Fruit fly (Drosophila melanogaster) whole organism, embryonic: ENCODE measurements around the gene CG6659.

Experiments
- CG10366 ChIP-seq: fragments of 200-800 bp; sonication (Bioruptor generic); IDR thresholded peaks from 2 replicates; pipeline ENCODE4 v1.3.6; 2022; ENCODE audit warnings: missing biosample characterization, missing genetic modification characterization
- CG10543 ChIP-seq: fragments of 200-800 bp; sonication (Bioruptor generic); optimal IDR thresholded peaks from 3 replicates; lab custom pipeline; 2017; ENCODE audit warnings: missing biosample characterization, mild to moderate bottlenecking, missing genetic modification characterization, moderate library complexity
- CG10565 ChIP-seq: fragments of 200-800 bp; sonication (Bioruptor generic); optimal IDR thresholded peaks from 3 replicates; lab custom pipeline; 2016; ENCODE audit warnings: missing biosample characterization, mild to moderate bottlenecking, missing genetic modification characterization
- CG10959 ChIP-seq: fragments of 200-800 bp; sonication (Bioruptor generic); IDR thresholded peaks from 2 replicates; pipeline ENCODE4 v1.3.6; 2022; ENCODE audit warnings: missing biosample characterization, missing genetic modification characterization
- CG10979 ChIP-seq: fragments of 200-800 bp; sonication (Bioruptor generic); optimal IDR thresholded peaks from 2 replicates; lab custom pipeline; 2018; ENCODE audit warnings: missing biosample characterization, mild to moderate bottlenecking, missing genetic modification characterization, moderate library complexity
- CG11696 ChIP-seq: fragments of 200-800 bp; sonication (Bioruptor generic); IDR thresholded peaks from 2 replicates; pipeline ENCODE4 v1.3.6; 2022; ENCODE audit warnings: missing biosample characterization, missing genetic modification characterization
- CG12391 ChIP-seq: fragments of 200-800 bp; sonication (Bioruptor generic); optimal IDR thresholded peaks from 3 replicates; lab custom pipeline; 2018; ENCODE audit warnings: missing biosample characterization, mild to moderate bottlenecking, missing genetic modification characterization, moderate library complexity
- CG13296 ChIP-seq: fragments of 200-800 bp; sonication (Bioruptor generic); optimal IDR thresholded peaks from 3 replicates; lab custom pipeline; 2018; ENCODE audit warnings: missing biosample characterization, mild to moderate bottlenecking, missing genetic modification characterization
- CG14014 ChIP-seq: fragments of 200-800 bp; sonication (Bioruptor generic); IDR thresholded peaks from 2 replicates; pipeline ENCODE4 v1.3.6; 2022; ENCODE audit warnings: missing biosample characterization, missing genetic modification characterization
- CG14441 ChIP-seq: fragments of 200-800 bp; sonication (Bioruptor generic); IDR thresholded peaks from 2 replicates; pipeline ENCODE4 v1.3.6; 2022; ENCODE audit warnings: missing biosample characterization, missing genetic modification characterization
- CG15601 ChIP-seq: fragments of 200-800 bp; sonication (Bioruptor generic); optimal IDR thresholded peaks from 3 replicates; lab custom pipeline; 2019; ENCODE audit warnings: missing biosample characterization, mild to moderate bottlenecking, missing genetic modification characterization, moderate library complexity
- CG1603 ChIP-seq: fragments of 200-800 bp; sonication (Bioruptor generic); optimal IDR thresholded peaks from 2 replicates; lab custom pipeline; 2019; ENCODE audit warnings: missing biosample characterization, mild to moderate bottlenecking, missing genetic modification characterization, moderate library complexity
- CG16863 ChIP-seq: fragments of 200-800 bp; sonication (Bioruptor generic); optimal IDR thresholded peaks from 3 replicates; lab custom pipeline; 2016; ENCODE audit warnings: missing biosample characterization, missing genetic modification characterization
- CG17359 ChIP-seq: fragments of 200-800 bp; sonication (Bioruptor generic); optimal IDR thresholded peaks from 3 replicates; lab custom pipeline; 2018; ENCODE audit warnings: missing biosample characterization, mild to moderate bottlenecking, missing genetic modification characterization, moderate library complexity
- CG17568 ChIP-seq: fragments of 200-800 bp; sonication (Bioruptor generic); optimal IDR thresholded peaks from 2 replicates; lab custom pipeline; 2018; ENCODE audit warnings: missing biosample characterization, mild to moderate bottlenecking, missing genetic modification characterization, moderate library complexity
- CG30431 ChIP-seq: fragments of 200-800 bp; sonication (Bioruptor generic); optimal IDR thresholded peaks from 2 replicates; lab custom pipeline; 2017; ENCODE audit warnings: missing biosample characterization, missing genetic modification characterization
- CG32532 ChIP-seq: fragments of 200-800 bp; sonication (Bioruptor generic); IDR thresholded peaks from 2 replicates; pipeline ENCODE4 v1.3.6; 2022; ENCODE audit warnings: missing biosample characterization, missing genetic modification characterization
- CG4854 ChIP-seq: fragments of 200-800 bp; sonication (Bioruptor generic); optimal IDR thresholded peaks from 2 replicates; lab custom pipeline; 2016; ENCODE audit warnings: missing biosample characterization, missing genetic modification characterization, inconsistent platforms
- CG6175 ChIP-seq: fragments of 200-800 bp; sonication (Bioruptor generic); IDR thresholded peaks from 3 replicates; pipeline ENCODE4 v1.3.6; 2022; ENCODE audit warnings: missing biosample characterization, missing genetic modification characterization
- CG6791 ChIP-seq: fragments of 200-800 bp; sonication (Bioruptor generic); IDR thresholded peaks from 3 replicates; pipeline ENCODE4 v1.3.6; 2022; ENCODE audit warnings: missing biosample characterization, missing genetic modification characterization; ENCODE audit not compliant: partially characterized antibody
- CG7786 ChIP-seq: fragments of 200-800 bp; sonication (Bioruptor generic); optimal IDR thresholded peaks from 2 replicates; lab custom pipeline; 2016; ENCODE audit warnings: missing biosample characterization, missing genetic modification characterization
- CG8359 ChIP-seq: fragments of 200-800 bp; sonication (Bioruptor generic); optimal IDR thresholded peaks from 2 replicates; lab custom pipeline; 2017; ENCODE audit warnings: missing biosample characterization, mild to moderate bottlenecking, missing genetic modification characterization, borderline replicate concordance
- CG8478 ChIP-seq: fragments of >200 bp; optimal IDR thresholded peaks from 2 replicates; lab custom pipeline; 2018
- CG8765 ChIP-seq: fragments of 200-800 bp; sonication (Bioruptor generic); IDR thresholded peaks from 2 replicates; pipeline ENCODE4 v1.3.6; 2022; ENCODE audit warnings: missing biosample characterization, missing genetic modification characterization
- D19A ChIP-seq: fragments of 200-800 bp; optimal IDR thresholded peaks from 3 replicates; lab custom pipeline; 2019; ENCODE audit warnings: missing biosample characterization, mild to moderate bottlenecking, missing genetic modification characterization, moderate library complexity
- Dfd ChIP-seq, 2 experiments: fragments of >200 bp; optimal IDR thresholded peaks; 2 replicates each; lab custom pipeline; 2017; ENCODE audit warnings: missing biosample characterization in 2 of 2, missing genetic modification characterization in 2 of 2
- Hand ChIP-seq: fragments of 200-800 bp; sonication (Bioruptor generic); optimal IDR thresholded peaks from 2 replicates; lab custom pipeline; 2017; ENCODE audit warnings: mild to moderate bottlenecking, missing biosample characterization, missing genetic modification reagents, missing genetic modification characterization
- Jarid2 ChIP-seq: fragments of 200-800 bp; sonication (Bioruptor generic); optimal IDR thresholded peaks from 3 replicates; lab custom pipeline; 2017; ENCODE audit warnings: mild to moderate bottlenecking, missing biosample characterization, missing genetic modification reagents, missing genetic modification characterization
- Nf-YA ChIP-seq: fragments of 200-800 bp; sonication (Bioruptor generic); IDR thresholded peaks from 2 replicates; pipeline ENCODE4 v1.3.6; 2022; ENCODE audit warnings: missing biosample characterization, missing genetic modification characterization
- PHDP ChIP-seq: fragments of 200-800 bp; sonication (Bioruptor generic); optimal IDR thresholded peaks from 3 replicates; lab custom pipeline; 2018; ENCODE audit warnings: missing biosample characterization, mild to moderate bottlenecking, missing genetic modification characterization, moderate library complexity
- Ptx1 ChIP-seq: fragments of 200-800 bp; sonication (Bioruptor generic); IDR thresholded peaks from 2 replicates; pipeline ENCODE4 v1.3.6; 2022; ENCODE audit warnings: missing biosample characterization, missing genetic modification characterization
- Sin3A ChIP-seq: fragments of >200 bp; optimal IDR thresholded peaks from 2 replicates; lab custom pipeline; 2018
- Vsx1 ChIP-seq: fragments of 200-800 bp; sonication (Bioruptor generic); optimal IDR thresholded peaks from 2 replicates; lab custom pipeline; 2017; ENCODE audit warnings: missing biosample characterization, mild to moderate bottlenecking, missing genetic modification characterization, missing genetic modification reagents
- amos ChIP-seq: fragments of 200-800 bp; sonication (Bioruptor generic); IDR thresholded peaks from 2 replicates; pipeline ENCODE4 v1.3.6; 2022; ENCODE audit warnings: missing biosample characterization, missing genetic modification characterization; ENCODE audit not compliant: partially characterized antibody
- danr ChIP-seq: fragments of 200-800 bp; sonication (Bioruptor generic); IDR thresholded peaks from 2 replicates; pipeline ENCODE4 v1.3.6; 2022; ENCODE audit warnings: missing biosample characterization, missing genetic modification characterization
- dysf ChIP-seq: fragments of 200-800 bp; sonication (Bioruptor generic); IDR thresholded peaks from 3 replicates; pipeline ENCODE4 v1.3.6; 2022; ENCODE audit warnings: missing biosample characterization, missing genetic modification characterization
- grau ChIP-seq: fragments of 200-800 bp; optimal IDR thresholded peaks from 3 replicates; lab custom pipeline; 2019; ENCODE audit warnings: missing biosample characterization, mild to moderate bottlenecking, missing genetic modification characterization, moderate library complexity
- gt ChIP-seq: fragments of 200-800 bp; sonication (Bioruptor generic); IDR thresholded peaks from 2 replicates; pipeline ENCODE4 v1.3.6; 2022; ENCODE audit warnings: missing biosample characterization, missing genetic modification characterization
- h ChIP-seq: fragments of >200 bp; optimal IDR thresholded peaks from 2 replicates; lab custom pipeline; 2017
- jumu ChIP-seq: fragments of 200-800 bp; sonication (Bioruptor generic); optimal IDR thresholded peaks from 3 replicates; lab custom pipeline; 2016; ENCODE audit warnings: missing biosample characterization, missing genetic modification characterization
- ken ChIP-seq: fragments of 200-800 bp; sonication (Bioruptor generic); IDR thresholded peaks from 3 replicates; pipeline ENCODE4 v1.3.6; 2022; ENCODE audit warnings: missing biosample characterization, missing genetic modification characterization
- lov ChIP-seq, 2 experiments: fragments of 200-800 bp in 1 of 2; fragments of >200 bp in 1 of 2; sonication (Bioruptor generic) in 1 of 2; IDR thresholded peaks in 1 of 2; optimal IDR thresholded peaks in 1 of 2; 2 replicates in 1 of 2; 3 replicates in 1 of 2; pipeline versions ENCODE4 v1.3.6 to Lab custom; 2017 to 2022; ENCODE audit warnings: missing biosample characterization in 1 of 2, missing genetic modification characterization in 1 of 2
- org-1 ChIP-seq: fragments of 200-800 bp; sonication (Bioruptor generic); optimal IDR thresholded peaks from 2 replicates; lab custom pipeline; 2017; ENCODE audit warnings: missing biosample characterization, missing genetic modification characterization
- phol ChIP-seq: fragments of 200-800 bp; sonication (Bioruptor generic); optimal IDR thresholded peaks from 3 replicates; lab custom pipeline; 2018; ENCODE audit warnings: missing biosample characterization, mild to moderate bottlenecking, missing genetic modification characterization, moderate library complexity
- sc ChIP-seq, 3 experiments: fragments of >200 bp in 2 of 3; fragments of 200-800 bp in 1 of 3; sonication (Bioruptor generic) in 1 of 3; optimal IDR thresholded peaks; 2 replicates in 2 of 3; 3 replicates in 1 of 3; lab custom pipeline; 2017; ENCODE audit warnings: mild to moderate bottlenecking in 1 of 3, missing biosample characterization in 1 of 3, missing genetic modification characterization in 1 of 3, missing genetic modification reagents in 1 of 3
- slbo ChIP-seq: fragments of 200-800 bp; sonication (Bioruptor generic); IDR thresholded peaks from 2 replicates; pipeline ENCODE4 v1.3.6; 2022; ENCODE audit warnings: missing biosample characterization, missing genetic modification characterization
- sob ChIP-seq: fragments of 200-800 bp; sonication (Bioruptor generic); IDR thresholded peaks from 2 replicates; pipeline ENCODE4 v1.3.6; 2022; ENCODE audit warnings: missing biosample characterization, missing genetic modification characterization
- tgo ChIP-seq: fragments of 200-800 bp; sonication (Bioruptor generic); IDR thresholded peaks from 3 replicates; pipeline ENCODE4 v1.3.6; 2022; ENCODE audit warnings: missing biosample characterization, missing genetic modification characterization
- ttk ChIP-seq: fragments of 200-800 bp; sonication (Bioruptor generic); IDR thresholded peaks from 2 replicates; pipeline ENCODE4 v2.1.2; 2022; ENCODE audit warnings: missing biosample characterization, missing genetic modification characterization
- wek ChIP-seq: fragments of 200-800 bp; sonication (Bioruptor generic); optimal IDR thresholded peaks from 3 replicates; lab custom pipeline; 2018; ENCODE audit warnings: missing biosample characterization, mild to moderate bottlenecking, missing genetic modification characterization, moderate library complexity

The CG6659 gene

dm6 chrX:18644890-18645289 is 12.2 kb downstream of the CG6659 start (continued):
- TF ChIP-seq Hand (GFP tag; lab: Kevin White, UChicago) = peak; percentile 55
- TF ChIP-seq CG7786 (GFP tag; lab: Kevin White, UChicago) = peak; percentile 77
- TF ChIP-seq org-1 (GFP tag; lab: Kevin White, UChicago) = peak; percentile 66
- no peak for TF ChIP-seq Sin3A (lab: Kevin White, UChicago)
- TF ChIP-seq Dfd (GFP tag; optimal IDR thresholded peaks at IDR 0.05; lab: Kevin White, UChicago) = no peak
- TF ChIP-seq Nf-YA (GFP tag; lab: Robert Waterston, UW) = peak; percentile 62; the same call in 1 of the 2 replicates
- peak; percentile 75 for TF ChIP-seq CG16863
- peak; percentile 80 for TF ChIP-seq CG10366
- no peak for TF ChIP-seq sc (optimal IDR thresholded peaks at IDR 0.05; lab: Kevin White, UChicago)
- peak; percentile 65 for TF ChIP-seq sc (GFP tag; optimal IDR thresholded peaks at IDR 0.05; lab: Kevin White, UChicago)
- TF ChIP-seq CG17568 (GFP tag; lab: Kevin White, UChicago) = peak; percentile 72
- TF ChIP-seq CG6175 = no peak
- TF ChIP-seq CG14014 (GFP tag; lab: Robert Waterston, UW) = peak; percentile 73; the same call in 1 of the 2 replicates
- no peak for TF ChIP-seq CG8478
- peak; percentile 79 for TF ChIP-seq CG10543
- no peak for TF ChIP-seq Jarid2 (GFP tag; lab: Kevin White, UChicago)
- TF ChIP-seq CG12391 (tag; lab: Kevin White, UChicago) = peak; percentile 86
- TF ChIP-seq CG13296 (GFP tag; lab: Kevin White, UChicago) = peak; percentile 87
- TF ChIP-seq amos = no peak
- TF ChIP-seq CG15601 (tag; lab: Kevin White, UChicago) = peak; percentile 81
- peak; percentile 79 for TF ChIP-seq D19A (tag; lab: Kevin White, UChicago)
- peak; percentile 39 for TF ChIP-seq CG30431 (GFP tag; lab: Kevin White, UChicago)
- TF ChIP-seq CG10565 (GFP tag; lab: Kevin White, UChicago) = no peak
- peak; percentile 82 for TF ChIP-seq CG10979 (tag; lab: Kevin White, UChicago)
- peak; percentile 81 for TF ChIP-seq Ptx1
- peak; percentile 84 for TF ChIP-seq phol (tag; lab: Kevin White, UChicago)
- peak; percentile 90 for TF ChIP-seq CG1603 (tag; lab: Kevin White, UChicago)
- TF ChIP-seq tgo (GFP tag; lab: Robert Waterston, UW) = peak; percentile 79
- TF ChIP-seq h (lab: Kevin White, UChicago) = no peak
- peak; percentile 97 for TF ChIP-seq grau (tag; lab: Kevin White, UChicago)
- peak; percentile 81 for TF ChIP-seq CG14441
- TF ChIP-seq CG8359 (GFP tag; lab: Kevin White, UChicago) = peak; percentile 62
- TF ChIP-seq CG8765 (GFP tag; lab: Robert Waterston, UW) = 0 out of 2 replicates have a peak, but pooled peaks have one; percentile 40
- peak; percentile 74 for TF ChIP-seq jumu (GFP tag; lab: Kevin White, UChicago)
- TF ChIP-seq dysf (GFP tag; lab: Robert Waterston, UW) = peak; percentile 85
- TF ChIP-seq CG6791 (GFP tag; lab: Robert Waterston, UW) = no peak
- TF ChIP-seq lov (optimal IDR thresholded peaks at IDR 0.05; lab: Kevin White, UChicago) = no peak
- 0 out of 3 replicates have a peak, but pooled peaks have one; percentile 14 for TF ChIP-seq lov (GFP tag; IDR thresholded peaks at IDR 0.05; lab: Robert Waterston, UW)
- TF ChIP-seq CG11696 = 0 out of 2 replicates have a peak, but pooled peaks have one; percentile 16
- peak; percentile 70; the same call in 1 of the 2 replicates for TF ChIP-seq slbo (GFP tag; lab: Robert Waterston, UW)
- TF ChIP-seq danr (GFP tag; lab: Robert Waterston, UW) = peak; percentile 37; the same call in 1 of the 2 replicates
- peak; percentile 76 for TF ChIP-seq ken (GFP tag; lab: Robert Waterston, UW)
- TF ChIP-seq ttk (GFP tag; lab: Robert Waterston, UW) = peak; percentile 66
- TF ChIP-seq gt (GFP tag; lab: Robert Waterston, UW) = peak; percentile 53; the same call in 1 of the 2 replicates
- TF ChIP-seq PHDP (tag; lab: Kevin White, UChicago) = peak; percentile 84
- peak; percentile 62 for TF ChIP-seq CG10959
- peak; percentile 79 for TF ChIP-seq sob (GFP tag; lab: Robert Waterston, UW)
- peak; percentile 49 for TF ChIP-seq wek (GFP tag; lab: Kevin White, UChicago)
- peak; percentile 75 for TF ChIP-seq CG32532 (GFP tag; lab: Robert Waterston, UW)
- peak; percentile 90 for TF ChIP-seq CG17359 (tag; lab: Kevin White, UChicago)
- TF ChIP-seq CG4854 (GFP tag; lab: Kevin White, UChicago) = peak; percentile 56
- peak; percentile 22 for TF ChIP-seq Vsx1
